Fruit fly (Drosophila melanogaster) whole organism, pupa: ENCODE data around the gene Nagk.

ENCODE experiments used
- CG10348 ChIP-seq: fragments of 200-800 bp; sonication (Bioruptor generic); IDR thresholded peaks from 2 replicates; pipeline ENCODE4 v1.3.6; 2022; ENCODE audit warnings: missing biosample characterization, missing genetic modification characterization
- CG12605 ChIP-seq: fragments of 200-800 bp; sonication (Bioruptor generic); IDR thresholded peaks from 2 replicates; pipeline ENCODE4 v1.3.6; 2022; ENCODE audit warnings: missing biosample characterization, missing genetic modification characterization
- CG13204 ChIP-seq: fragments of 200-800 bp; sonication (Bioruptor generic); optimal IDR thresholded peaks from 2 replicates; lab custom pipeline; 2018; ENCODE audit warnings: missing biosample characterization, mild to moderate bottlenecking, missing genetic modification characterization, moderate library complexity
- CG14655 ChIP-seq: fragments of 200-800 bp; sonication (Bioruptor generic); optimal IDR thresholded peaks from 3 replicates; lab custom pipeline; 2017; ENCODE audit warnings: mild to moderate bottlenecking, missing biosample characterization, missing genetic modification reagents, missing genetic modification characterization
- CG15710 ChIP-seq: fragments of 200-800 bp; sonication (Bioruptor generic); optimal IDR thresholded peaks from 2 replicates; lab custom pipeline; 2018; ENCODE audit warnings: missing biosample characterization, mild to moderate bottlenecking, missing genetic modification characterization, moderate library complexity
- CG17806 ChIP-seq: fragments of 200-800 bp; sonication (Bioruptor generic); optimal IDR thresholded peaks from 2 replicates; lab custom pipeline; 2018; ENCODE audit warnings: missing biosample characterization, mild to moderate bottlenecking, missing genetic modification characterization, moderate library complexity
- CG32121 ChIP-seq: fragments of 200-800 bp; sonication (Bioruptor generic); IDR thresholded peaks from 2 replicates; pipeline ENCODE4 v1.3.6; 2022; ENCODE audit warnings: missing biosample characterization, missing genetic modification characterization
- CG34367 ChIP-seq: fragments of 200-800 bp; sonication (Bioruptor generic); optimal IDR thresholded peaks from 2 replicates; lab custom pipeline; 2018; ENCODE audit warnings: missing biosample characterization, mild to moderate bottlenecking, missing genetic modification characterization
- CG4496 ChIP-seq: fragments of 200-800 bp; sonication (Bioruptor generic); IDR thresholded peaks from 3 replicates; pipeline ENCODE4 v1.3.6; 2022; ENCODE audit warnings: missing biosample characterization, missing genetic modification characterization
- CG8159 ChIP-seq: fragments of 200-800 bp; sonication (Bioruptor generic); optimal IDR thresholded peaks from 3 replicates; lab custom pipeline; 2018; ENCODE audit warnings: missing biosample characterization, mild to moderate bottlenecking, missing genetic modification characterization, moderate library complexity
- CG8301 ChIP-seq: fragments of 200-800 bp; sonication (Bioruptor generic); optimal IDR thresholded peaks from 2 replicates; lab custom pipeline; 2018; ENCODE audit warnings: missing biosample characterization, mild to moderate bottlenecking, missing genetic modification characterization
- CG9948 ChIP-seq: fragments of 200-800 bp; sonication (Bioruptor generic); optimal IDR thresholded peaks from 2 replicates; lab custom pipeline; 2018; ENCODE audit warnings: missing biosample characterization, mild to moderate bottlenecking, missing genetic modification characterization, moderate library complexity
- D1 ChIP-seq: fragments of 200-800 bp; sonication (Bioruptor generic); optimal IDR thresholded peaks from 2 replicates; lab custom pipeline; 2018; ENCODE audit warnings: missing biosample characterization, mild to moderate bottlenecking, missing genetic modification characterization, moderate library complexity
- EcR ChIP-seq: fragments of 200-800 bp; sonication (Bioruptor generic); optimal IDR thresholded peaks from 3 replicates; lab custom pipeline; 2019; ENCODE audit warnings: missing biosample characterization, missing genetic modification characterization, mild to moderate bottlenecking, moderate library complexity, missing genetic modification reagents
- Ets98B ChIP-seq: fragments of 200-800 bp; sonication (Bioruptor generic); IDR thresholded peaks from 2 replicates; pipeline ENCODE4 v1.3.6; 2022; ENCODE audit warnings: missing biosample characterization, missing genetic modification characterization
- Pif1A ChIP-seq: fragments of 200-800 bp; sonication (Bioruptor generic); optimal IDR thresholded peaks from 3 replicates; lab custom pipeline; 2016; ENCODE audit warnings: missing biosample characterization, missing genetic modification characterization
- Pif1B ChIP-seq: fragments of 200-800 bp; sonication (Bioruptor generic); optimal IDR thresholded peaks from 3 replicates; lab custom pipeline; 2016; ENCODE audit warnings: missing biosample characterization, missing genetic modification characterization
- Snoo ChIP-seq: fragments of 200-800 bp; sonication (Bioruptor generic); optimal IDR thresholded peaks from 3 replicates; lab custom pipeline; 2017; ENCODE audit warnings: missing biosample characterization, mild to moderate bottlenecking, missing genetic modification characterization, inconsistent platforms
- fd96Ca ChIP-seq: fragments of 200-800 bp; sonication (Bioruptor generic); IDR thresholded peaks from 3 replicates; pipeline ENCODE4 v1.3.6; 2022; ENCODE audit warnings: missing biosample characterization, missing genetic modification characterization
- gl ChIP-seq: fragments of 200-800 bp; sonication (Bioruptor generic); optimal IDR thresholded peaks from 2 replicates; lab custom pipeline; 2018; ENCODE audit warnings: missing biosample characterization, mild to moderate bottlenecking, missing genetic modification characterization
- rn ChIP-seq: fragments of 200-800 bp; sonication (Bioruptor generic); IDR thresholded peaks from 2 replicates; pipeline ENCODE4 v1.3.6; 2022; ENCODE audit warnings: missing biosample characterization, missing genetic modification characterization

The Nagk gene

dm6 chr3R:15356152-15356551 lies 13.1 kb upstream of the Nagk start:
- TF ChIP-seq CG32121 (GFP tag; lab: Robert Waterston, UW) (no peak), EcR (GFP tag; lab: Kevin White, UChicago) (no peak), CG17806 (tag; lab: Kevin White, UChicago) (no peak), CG13204 (no peak), rn (no peak), CG10348 (no peak), CG8301 (tag; lab: Kevin White, UChicago) (no peak), Pif1B (GFP tag; lab: Kevin White, UChicago) (no peak), gl (tag; lab: Kevin White, UChicago) (no peak), CG12605 (no peak), CG34367 (tag; lab: Kevin White, UChicago) (no peak), D1 (no peak), Ets98B (no peak), CG8159 (tag; lab: Kevin White, UChicago) (no peak), Pif1A (GFP tag; lab: Kevin White, UChicago) (no peak), CG15710 (tag; lab: Kevin White, UChicago) (no peak), fd96Ca (GFP tag; lab: Robert Waterston, UW) (no peak), CG14655 (GFP tag; lab: Kevin White, UChicago) (no peak)

DNA sequence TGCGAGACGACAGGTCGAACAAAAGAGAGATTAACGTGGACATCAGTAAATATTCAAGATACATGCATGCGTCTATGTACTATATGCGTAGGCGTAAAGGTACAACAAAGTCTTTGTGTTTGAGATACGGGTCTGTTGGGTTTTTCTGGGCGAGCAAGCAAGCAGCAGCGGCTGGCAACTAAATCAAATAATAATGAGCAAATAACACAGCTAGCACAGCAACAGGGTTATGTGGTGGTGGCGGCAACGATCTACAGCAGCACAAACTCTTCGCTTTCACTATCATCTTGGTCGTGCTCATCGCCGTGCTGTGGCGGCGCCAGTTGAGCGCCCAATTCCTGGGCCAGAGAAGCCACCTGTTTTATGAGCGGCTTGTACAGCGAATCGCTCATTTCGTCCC lies 11.0 kb upstream of the Nagk start:
- TF ChIP-seq CG32121 (GFP tag; lab: Robert Waterston, UW) (no peak), CG17806 (tag; lab: Kevin White, UChicago) (no peak), EcR (GFP tag; lab: Kevin White, UChicago) (no peak), rn (no peak), CG12605 (no peak), fd96Ca (GFP tag; lab: Robert Waterston, UW) (no peak), CG14655 (GFP tag; lab: Kevin White, UChicago) (no peak), CG8301 (tag; lab: Kevin White, UChicago) (no peak), Snoo (tag; lab: Kevin White, UChicago) (no peak), CG34367 (tag; lab: Kevin White, UChicago) (no peak), D1 (no peak), CG10348 (no peak), Pif1B (GFP tag; lab: Kevin White, UChicago) (no peak), Ets98B (no peak), CG4496 (no peak), gl (tag; lab: Kevin White, UChicago) (no peak), CG8159 (tag; lab: Kevin White, UChicago) (no peak), CG15710 (tag; lab: Kevin White, UChicago) (no peak)
- TF ChIP-seq, all 21 proteins: peak for 0

DNA sequence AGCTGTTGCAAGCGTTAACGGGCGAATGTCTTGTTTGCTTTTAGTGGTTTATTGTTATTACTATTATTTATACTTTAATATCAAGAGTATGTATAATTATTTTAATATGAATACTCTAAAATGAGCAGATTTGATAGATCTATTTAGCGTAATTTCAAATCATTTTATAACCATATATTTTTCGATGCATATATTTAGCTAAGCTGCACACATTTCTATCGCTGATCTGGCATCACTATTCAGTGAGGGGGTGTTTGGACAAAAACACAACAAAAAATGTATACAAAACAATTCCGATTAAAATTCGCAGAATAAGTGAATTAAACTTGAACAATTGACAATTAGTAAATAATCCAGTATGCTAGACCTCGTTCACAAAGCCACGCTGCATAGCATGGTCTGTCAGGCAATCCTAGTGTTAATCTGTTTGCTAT lies 8.0 kb upstream of the Nagk start, which contains the start of the genes Trs33 and Tmtc4:
Gene Trs33, minus strand, starts transcription at position 3 of the 434 bp plus-strand sequence.
Gene Tmtc4, plus strand, starts transcription at position 233 of the 434 bp plus-strand sequence.
- TF ChIP-seq Pif1A (GFP tag; lab: Kevin White, UChicago) (no peak), gl (tag; lab: Kevin White, UChicago) (no peak), CG12605 (no peak), CG34367 (tag; lab: Kevin White, UChicago) (no peak), CG10348 (no peak), EcR (GFP tag; lab: Kevin White, UChicago) (peak; percentile 9), fd96Ca (GFP tag; lab: Robert Waterston, UW) (no peak), rn (no peak), CG32121 (GFP tag; lab: Robert Waterston, UW) (0 out of 2 replicates have a peak, but pooled peaks have one; percentile 13), CG17806 (tag; lab: Kevin White, UChicago) (peak; percentile 15), CG8301 (tag; lab: Kevin White, UChicago) (no peak), CG9948 (tag; lab: Kevin White, UChicago) (peak; percentile 6), CG14655 (GFP tag; lab: Kevin White, UChicago) (no peak), CG4496 (no peak), Snoo (tag; lab: Kevin White, UChicago) (peak; percentile 28), D1 (no peak), CG15710 (tag; lab: Kevin White, UChicago) (peak; percentile 39)

DNA sequence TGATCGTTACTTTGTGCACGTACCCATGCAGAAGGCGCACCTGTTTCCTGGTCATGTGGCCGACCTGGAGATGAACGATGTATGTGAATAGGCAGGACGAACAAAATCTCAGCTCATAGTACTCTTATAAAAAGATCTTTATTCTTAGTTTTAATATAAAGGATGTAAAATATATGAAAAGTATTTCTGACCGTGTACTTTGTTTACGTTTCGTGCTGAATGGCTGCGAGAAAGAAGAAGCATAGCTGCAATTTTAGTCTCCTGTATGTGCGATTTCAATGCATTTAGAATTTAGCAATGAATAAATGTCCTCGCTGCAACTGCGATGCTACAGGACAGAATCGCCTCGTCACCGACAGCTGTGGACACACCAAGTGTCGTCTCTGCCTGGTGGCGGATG lies 4.8 kb upstream of the Nagk start, which contains the start of the genes CG42726 and CG42727:
Gene CG42726, plus strand, starts transcription at position 227 of the 400 bp plus-strand sequence.
Gene CG42727, plus strand, starts transcription at position 227 of the 400 bp plus-strand sequence.
- TF ChIP-seq CG8159 (tag; lab: Kevin White, UChicago) (no peak), CG8301 (tag; lab: Kevin White, UChicago) (no peak), fd96Ca (GFP tag; lab: Robert Waterston, UW) (peak; percentile 31; the same call in 1 of the 3 replicates), CG9948 (tag; lab: Kevin White, UChicago) (peak; percentile 17), D1 (no peak), rn (no peak), CG10348 (no peak), CG34367 (tag; lab: Kevin White, UChicago) (peak; percentile 4), Pif1A (GFP tag; lab: Kevin White, UChicago) (no peak), CG12605 (no peak), gl (tag; lab: Kevin White, UChicago) (no peak), Ets98B (peak; percentile 18; the same call in 1 of the 2 replicates), CG4496 (peak; percentile 63; the same call in 2 of the 3 replicates), Snoo (tag; lab: Kevin White, UChicago) (peak; percentile 44), EcR (GFP tag; lab: Kevin White, UChicago) (no peak), Pif1B (GFP tag; lab: Kevin White, UChicago) (no peak), CG15710 (tag; lab: Kevin White, UChicago) (peak; percentile 49), CG32121 (GFP tag; lab: Robert Waterston, UW) (peak; percentile 49; the same call in 1 of the 2 replicates), CG14655 (GFP tag; lab: Kevin White, UChicago) (no peak), CG13204 (no peak), CG17806 (tag; lab: Kevin White, UChicago) (peak; percentile 39)

DNA sequence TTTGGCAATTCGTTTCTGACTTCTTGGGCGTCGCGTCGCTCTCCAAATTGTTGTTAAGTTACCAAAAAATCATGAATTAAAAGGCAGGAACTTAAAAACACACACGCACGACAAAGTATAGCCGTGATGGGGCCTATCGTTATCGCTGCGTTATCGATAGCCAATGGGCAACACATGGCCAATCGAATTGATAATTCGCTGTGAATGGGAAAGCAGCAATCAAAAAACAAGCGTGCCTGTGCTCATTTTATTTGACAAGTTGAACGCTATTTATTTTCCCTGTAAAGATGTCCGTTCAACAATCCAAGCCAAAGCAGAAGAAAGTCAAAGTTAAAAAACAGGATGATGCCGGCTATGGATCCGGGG lies 2.9 kb upstream of the Nagk start, which contains the start of the genes Surf4 and CG31301:
Gene Surf4, minus strand, starts transcription at position 159 of the 366 bp plus-strand sequence.
Gene CG31301, plus strand, starts transcription at position 188 of the 366 bp plus-strand sequence.
- no peak for TF ChIP-seq CG15710 (tag; lab: Kevin White, UChicago)
- no peak for TF ChIP-seq CG8159 (tag; lab: Kevin White, UChicago)
- no peak for TF ChIP-seq CG17806 (tag; lab: Kevin White, UChicago)
- no peak for TF ChIP-seq CG10348
